Worm (Caenorhabditis elegans) whole organism, L1 larva: ENCODE measurements around the gene T10B9.14.

ENCODE experiments used
- aly-2 ChIP-seq: fragments of 150-350 bp; optimal IDR thresholded peaks from 2 replicates; lab custom pipeline; 2014; ENCODE audit warnings: missing biosample characterization, missing genetic modification characterization
- blmp-1 ChIP-seq: fragments of 150-350 bp; optimal IDR thresholded peaks from 2 replicates; lab custom pipeline; 2014; ENCODE audit warnings: missing biosample characterization, missing genetic modification characterization
- dpl-1 ChIP-seq, 3 experiments: fragments of 150-350 bp in 2 of 3; sonication (generic microtip) in 1 of 3; optimal IDR thresholded peaks; 2 replicates each; lab custom pipeline; 2014 to 2017; ENCODE audit warnings: missing biosample characterization in 3 of 3, missing genetic modification characterization in 3 of 3, missing genetic modification reagents in 3 of 3
- elt-3 ChIP-seq, 6 experiments: fragments of 150-350 bp in 1 of 6; sonication (generic microtip); optimal IDR thresholded peaks; 2 replicates each; lab custom pipeline; 2017 to 2018; ENCODE audit warnings: missing biosample characterization in 6 of 6, missing genetic modification characterization in 6 of 6, inconsistent platforms in 1 of 6
- lir-3 ChIP-seq: sonication (generic microtip); optimal IDR thresholded peaks from 2 replicates; lab custom pipeline; 2016; ENCODE audit warnings: mild to moderate bottlenecking, missing genetic modification characterization, moderate library complexity, missing compliant biosample characterization; ENCODE audit not compliant: poor library complexity
- pag-3 ChIP-seq: sonication (generic microtip); optimal IDR thresholded peaks from 2 replicates; lab custom pipeline; 2017; ENCODE audit warnings: missing genetic modification characterization, mild to moderate bottlenecking, missing compliant biosample characterization, antibody characterized with exemption, borderline replicate concordance; ENCODE audit not compliant: insufficient read depth
- sup-37 ChIP-seq: fragments of 200-800 bp; sonication (Bioruptor generic); optimal IDR thresholded peaks from 2 replicates; lab custom pipeline; 2018; ENCODE audit warnings: mild to moderate bottlenecking, missing genetic modification characterization, missing compliant biosample characterization
- tbx-2 ChIP-seq: sonication (generic microtip); optimal IDR thresholded peaks from 2 replicates; lab custom pipeline; 2016; ENCODE audit warnings: missing genetic modification characterization, missing compliant biosample characterization
- zag-1 ChIP-seq: fragments of 150-350 bp; optimal IDR thresholded peaks from 2 replicates; lab custom pipeline; 2014; ENCODE audit warnings: missing biosample characterization, missing genetic modification characterization
- ztf-11 ChIP-seq, 2 experiments: sonication (generic microtip); optimal IDR thresholded peaks; 2 replicates each; lab custom pipeline; 2016 to 2017; ENCODE audit warnings: missing genetic modification characterization in 2 of 2, missing biosample characterization in 1 of 2, missing compliant biosample characterization in 1 of 2

- no peak for TF ChIP-seq elt-3 (tag; optimal IDR thresholded peaks at IDR 0.05; lab: Kevin White, UChicago)
- TF ChIP-seq tbx-2 = no peak
- TF ChIP-seq blmp-1 (tag; lab: Kevin White, UChicago) = no peak
- no peak for TF ChIP-seq lir-3
- TF ChIP-seq pag-3 (tag; lab: Kevin White, UChicago) = no peak
- no peak for TF ChIP-seq sup-37 (GFP tag; lab: Kevin White, UChicago)
- TF ChIP-seq ztf-11 (tag; optimal IDR thresholded peaks at IDR 0.05; lab: Kevin White, UChicago) = no peak
- no peak for TF ChIP-seq zag-1 (tag; lab: Kevin White, UChicago)
- no peak for TF ChIP-seq dpl-1 (GFP tag; optimal IDR thresholded peaks at IDR 0.05; lab: Kevin White, UChicago)
- TF ChIP-seq aly-2 (tag; lab: Kevin White, UChicago) = no peak
Measured at ce11 chrII:9797664-9798063, 15.4 kb upstream of the T10B9.14 start, which contains the start of gene cyp-13A4.
